Worm (Caenorhabditis elegans): Measurements from ENCODE around the gene irld-1.

irld-1 gene

DNA sequence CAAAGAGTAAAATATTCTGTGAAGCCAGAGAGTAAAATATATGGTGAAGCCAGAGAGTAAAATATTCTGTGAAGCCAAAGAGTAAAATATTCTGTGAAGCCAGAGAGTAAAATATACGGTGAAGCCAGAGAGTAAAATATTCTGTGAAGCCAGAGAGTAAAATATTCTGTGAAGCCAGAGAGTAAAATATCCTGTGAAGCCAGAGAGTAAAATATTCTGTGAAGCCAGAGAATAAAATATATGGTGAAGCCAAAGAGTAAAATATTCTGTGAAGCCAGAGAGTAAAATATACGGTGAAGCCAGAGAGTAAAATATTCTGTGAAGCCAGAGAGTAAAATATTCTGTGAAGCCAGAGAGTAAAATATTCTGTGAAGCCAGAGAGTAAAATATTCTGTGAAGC lies 3.0 kb upstream of the irld-1 start:
- TF ChIP-seq Y53F4B.3 (GFP tag; IDR thresholded peaks at IDR 0.05) (peak; percentile 74; the same call in 1 of the 2 replicates), egrh-3 (GFP tag; IDR thresholded peaks at IDR 0.05) (peak; percentile 96)

DNA sequence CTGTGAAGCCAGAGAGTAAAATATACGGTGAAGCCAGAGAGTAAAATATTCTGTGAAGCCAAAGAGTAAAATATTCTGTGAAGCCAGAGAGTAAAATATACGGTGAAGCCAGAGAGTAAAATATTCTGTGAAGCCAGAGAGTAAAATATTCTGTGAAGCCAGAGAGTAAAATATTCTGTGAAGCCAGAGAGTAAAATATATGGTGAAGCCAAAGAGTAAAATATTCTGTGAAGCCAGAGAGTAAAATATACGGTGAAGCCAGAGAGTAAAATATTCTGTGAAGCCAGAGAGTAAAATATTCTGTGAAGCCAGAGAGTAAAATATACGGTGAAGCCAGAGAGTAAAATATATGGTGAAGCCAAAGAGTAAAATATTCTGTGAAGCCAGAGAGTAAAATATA lies 2.4 kb upstream of the irld-1 start:
- TF ChIP-seq Y53F4B.3 (GFP tag; IDR thresholded peaks at IDR 0.05), result peak; percentile 61; the same call in 1 of the 2 replicates
- peak; percentile 92 for TF ChIP-seq egrh-3 (GFP tag; IDR thresholded peaks at IDR 0.05)

DNA sequence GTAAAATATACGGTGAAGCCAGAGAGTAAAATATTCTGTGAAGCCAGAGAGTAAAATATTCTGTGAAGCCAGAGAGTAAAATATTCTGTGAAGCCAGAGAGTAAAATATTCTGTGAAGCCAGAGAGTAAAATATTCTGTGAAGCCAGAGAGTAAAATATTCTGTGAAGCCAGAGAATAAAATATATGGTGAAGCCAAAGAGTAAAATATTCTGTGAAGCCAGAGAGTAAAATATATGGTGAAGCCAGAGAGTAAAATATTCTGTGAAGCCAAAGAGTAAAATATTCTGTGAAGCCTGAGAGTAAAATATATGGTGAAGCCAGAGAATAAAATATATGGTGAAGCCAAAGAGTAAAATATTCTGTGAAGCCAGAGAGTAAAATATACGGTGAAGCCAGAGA lies 838 bp upstream of the irld-1 start:
- TF ChIP-seq egrh-3 (GFP tag; IDR thresholded peaks at IDR 0.05) (peak; percentile 92), Y53F4B.3 (GFP tag; IDR thresholded peaks at IDR 0.05) (peak; percentile 62; the same call in 1 of the 2 replicates)

DNA sequence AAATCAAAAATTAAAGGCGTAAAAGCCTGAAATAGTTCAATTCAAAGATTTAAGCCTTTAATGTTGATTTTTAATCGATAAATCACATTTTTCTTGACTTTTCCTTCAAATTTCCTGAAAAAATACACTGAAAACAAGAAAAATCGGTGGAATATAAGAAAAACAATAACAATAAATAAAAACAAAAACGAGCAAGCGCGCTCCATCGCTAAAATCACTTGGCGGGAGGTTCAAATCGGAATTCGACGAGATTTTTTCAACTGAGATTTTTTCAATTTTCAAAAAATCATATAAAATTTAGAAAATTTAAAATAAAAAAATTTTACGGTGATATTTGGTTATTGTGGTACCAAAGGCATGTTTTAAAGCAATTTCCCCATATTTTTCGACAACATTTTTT lies 2.9 kb downstream of the irld-1 start:
- no peak for TF ChIP-seq nhr-27 (tag; optimal IDR thresholded peaks at IDR 0.05)
- TF ChIP-seq lin-35 (GFP tag; optimal IDR thresholded peaks at IDR 0.05), result peak in 1 of 3 experiments; percentile 39
- TF ChIP-seq mcd-1 (GFP tag; IDR thresholded peaks at IDR 0.05), result peak; percentile 47

DNA sequence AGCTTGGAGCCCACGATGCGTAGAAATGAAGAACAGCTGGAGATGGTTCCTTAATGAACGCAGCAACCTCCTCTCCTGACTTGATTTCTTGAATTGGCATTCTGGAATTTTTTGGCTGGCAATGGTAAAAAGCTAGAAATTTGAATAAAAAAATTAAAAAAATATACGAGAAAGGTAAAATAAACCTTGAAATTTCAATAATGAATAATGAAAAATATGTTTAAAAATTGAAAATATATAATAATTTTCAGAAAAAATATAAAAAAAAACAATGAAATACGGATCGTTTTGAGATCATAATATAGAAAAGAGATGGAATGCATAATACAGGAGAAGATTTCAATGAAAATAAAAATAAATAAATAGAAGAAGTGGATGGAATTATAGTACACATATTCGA lies 4.6 kb downstream of the irld-1 start, which contains the start of gene glrx-3:
TSS of gene glrx-3 (minus strand) at position 101 of the 400 bp plus-strand sequence.
- no peak for TF ChIP-seq rec-8 (tag; optimal IDR thresholded peaks at IDR 0.05)
- no peak for TF ChIP-seq sdz-38 (tag; optimal IDR thresholded peaks at IDR 0.05)
- TF ChIP-seq F10E7.11 (tag; optimal IDR thresholded peaks at IDR 0.05), result no peak
- TF ChIP-seq aptf-2 (GFP tag; conservative IDR thresholded peaks at IDR 0.05), result no peak
- TF ChIP-seq tbp1 (GFP tag; optimal IDR thresholded peaks at IDR 0.05), result no peak
- no peak for TF ChIP-seq dpl-1 (GFP tag; optimal IDR thresholded peaks at IDR 0.05)
- TF ChIP-seq F52B5.7 (tag; optimal IDR thresholded peaks at IDR 0.05), result peak; percentile 33
- TF ChIP-seq efl-1 (GFP tag; optimal IDR thresholded peaks at IDR 0.05), result no peak
- no peak for TF ChIP-seq T07F8.4 (tag; optimal IDR thresholded peaks at IDR 0.05)
- no peak for TF ChIP-seq bed-2 (GFP tag; IDR thresholded peaks at IDR 0.05)
- no peak for TF ChIP-seq sptf-2 (GFP tag; optimal IDR thresholded peaks at IDR 0.05)
- TF ChIP-seq unc-62 (GFP tag; optimal IDR thresholded peaks at IDR 0.05), result no peak
- no peak for TF ChIP-seq repo-1 (tag; optimal IDR thresholded peaks at IDR 0.05)
- TF ChIP-seq lin-35 (GFP tag; optimal IDR thresholded peaks at IDR 0.05), result no peak
- TF ChIP-seq Y67H2A.10 (GFP tag; conservative IDR thresholded peaks at IDR 0.05), result no peak
- TF ChIP-seq madf-6 (GFP tag; IDR thresholded peaks at IDR 0.05), result 0 out of 2 replicates have a peak, but pooled peaks have one; percentile 26
- TF ChIP-seq hlh-12 (tag; optimal IDR thresholded peaks at IDR 0.05), result no peak
- TF ChIP-seq nhr-120 (GFP tag; IDR thresholded peaks at IDR 0.05), result no peak
- TF ChIP-seq mcd-1 (GFP tag; IDR thresholded peaks at IDR 0.05), result peak; percentile 17; the same call in 1 of the 2 replicates
- TF ChIP-seq Y95B8A.8 (GFP tag; IDR thresholded peaks at IDR 0.05), result no peak
- TF ChIP-seq zfh-2 (GFP tag; conservative IDR thresholded peaks at IDR 0.05), result no peak

DNA sequence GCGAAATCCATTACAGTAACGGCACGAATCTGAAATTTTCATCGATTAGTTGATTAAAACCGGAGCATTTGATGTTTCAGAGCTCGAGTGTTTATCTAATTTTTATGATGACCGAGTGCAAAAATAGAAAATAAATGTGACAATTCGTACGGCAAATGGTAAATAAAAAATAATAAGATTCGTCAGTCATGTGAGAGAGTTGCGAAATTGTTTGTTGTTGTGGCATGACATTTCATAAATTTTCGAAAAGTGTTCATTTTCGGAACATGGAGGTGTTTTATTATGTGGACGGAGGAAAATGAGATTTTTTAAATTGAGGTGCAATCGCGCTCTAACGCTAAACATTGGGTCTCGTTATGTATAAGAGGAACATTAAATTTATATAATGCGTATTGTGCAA lies 5.2 kb downstream of the irld-1 start:
- TF ChIP-seq hsf-1 (GFP tag; IDR thresholded peaks at IDR 0.05) (no peak), F55B11.4 (tag; optimal IDR thresholded peaks at IDR 0.05; ENCODE audit: borderline replicate concordance, insufficient read depth) (no peak), cebp-1 (GFP tag; IDR thresholded peaks at IDR 0.05) (peak; percentile 72; the same call in 1 of the 2 replicates), cebp-1 (tag; optimal IDR thresholded peaks at IDR 0.05) (peak; percentile 88)

DNA sequence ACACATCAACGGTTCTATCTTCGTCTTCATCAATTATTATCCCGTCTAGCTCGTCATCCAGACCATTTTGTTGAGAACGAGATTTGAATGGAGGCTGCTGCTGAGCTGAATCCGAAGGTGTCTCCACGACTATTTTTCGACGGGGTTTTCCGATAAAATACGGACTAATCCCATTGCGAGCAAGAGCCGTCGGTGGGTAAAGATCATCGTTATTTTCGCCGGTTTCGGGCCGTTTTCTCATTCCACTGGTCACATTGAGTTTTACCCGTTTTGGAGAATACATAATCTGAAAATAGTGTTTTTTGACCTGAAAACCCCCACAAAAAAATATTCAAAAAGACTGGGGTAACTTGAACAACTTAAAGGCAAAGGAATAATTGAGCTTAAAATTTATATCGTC lies 9.2 kb downstream of the irld-1 start, which contains the start of gene figl-1:
TSS of gene figl-1 (minus strand) at position 286 of the 400 bp plus-strand sequence.
- TF ChIP-seq mxl-1 (tag; optimal IDR thresholded peaks at IDR 0.05) (no peak), rpc-1 (optimal IDR thresholded peaks at IDR 0.05) (no peak), rpc-1 (tag; optimal IDR thresholded peaks at IDR 0.05) (no peak), unc-62 (GFP tag; optimal IDR thresholded peaks at IDR 0.05) (no peak), hmg-20 (GFP tag; IDR thresholded peaks at IDR 0.05) (no peak), repo-1 (tag; optimal IDR thresholded peaks at IDR 0.05) (no peak), Y95B8A.8 (GFP tag; IDR thresholded peaks at IDR 0.05) (no peak), lin-54 (GFP tag; optimal IDR thresholded peaks at IDR 0.05) (peak; percentile 32), pbrm-1 (GFP tag; IDR thresholded peaks at IDR 0.05) (peak; percentile 23; the same call in 1 of the 2 replicates), nfyb-1 (GFP tag; IDR thresholded peaks at IDR 0.05) (peak; percentile 56), athp-1 (tag; optimal IDR thresholded peaks at IDR 0.05) (peak; percentile 10), sea-2 (GFP tag; IDR thresholded peaks at IDR 0.05) (no peak), F37B4.10 (GFP tag; IDR thresholded peaks at IDR 0.05) (no peak), F33H1.4 (GFP tag; IDR thresholded peaks at IDR 0.05) (peak; percentile 25; the same call in 1 of the 2 replicates), C17E4.6 (GFP tag; IDR thresholded peaks at IDR 0.05) (no peak)

Measured in whole organism, young adult.